Worm (Caenorhabditis elegans) whole organism, early embryonic: ENCODE results near the gene nfki-1.

Experiments
- B0310.2 ChIP-seq: sonication (generic microtip); optimal IDR thresholded peaks from 2 replicates; lab custom pipeline; 2016; ENCODE audit warnings: mild to moderate bottlenecking, missing genetic modification characterization, missing compliant biosample characterization
- ceh-36 ChIP-seq: sonication (generic microtip); optimal IDR thresholded peaks from 2 replicates; lab custom pipeline; 2016; ENCODE audit warnings: missing genetic modification characterization, inconsistent platforms, missing compliant biosample characterization

ce11 chrX:15308685-15309084 lies 46.4 kb upstream of the nfki-1 start:
- TF ChIP-seq ceh-36 (tag; lab: Kevin White, UChicago) (no peak), B0310.2 (tag; lab: Kevin White, UChicago) (no peak)
